Worm (Caenorhabditis elegans) whole organism, mixed stage, embryonic: Measurements from ENCODE around the gene nspa-9.

Experiments used
- M03D4.4 ChIP-seq: sonication (generic microtip); optimal IDR thresholded peaks from 2 replicates; lab custom pipeline; 2017; ENCODE audit warnings: mild to moderate bottlenecking, missing genetic modification characterization, missing compliant biosample characterization
- bed-3 ChIP-seq: fragments of 200-800 bp; sonication (Bioruptor generic); optimal IDR thresholded peaks from 3 replicates; lab custom pipeline; 2018; ENCODE audit warnings: mild to moderate bottlenecking, missing genetic modification characterization, moderate library complexity, missing compliant biosample characterization
- ceh-39 ChIP-seq: fragments of 150-350 bp; optimal IDR thresholded peaks from 2 replicates; lab custom pipeline; 2014; ENCODE audit warnings: missing biosample characterization, missing genetic modification characterization
- ceh-43 ChIP-seq: fragments of 200-800 bp; sonication (Bioruptor generic); optimal IDR thresholded peaks from 2 replicates; lab custom pipeline; 2018; ENCODE audit warnings: mild to moderate bottlenecking, missing genetic modification characterization, moderate library complexity, missing compliant biosample characterization
- ceh-83 ChIP-seq: fragments of 200-800 bp; sonication (Bioruptor generic); optimal IDR thresholded peaks from 2 replicates; lab custom pipeline; 2018; ENCODE audit warnings: mild to moderate bottlenecking, missing genetic modification characterization, missing compliant biosample characterization
- ces-1 ChIP-seq: fragments of 150-350 bp; optimal IDR thresholded peaks from 2 replicates; lab custom pipeline; 2014; ENCODE audit warnings: missing biosample characterization, missing genetic modification reagents, missing genetic modification characterization
- cnd-1 ChIP-seq: fragments of 200-800 bp; sonication (Bioruptor generic); optimal IDR thresholded peaks from 2 replicates; lab custom pipeline; 2018; ENCODE audit warnings: mild to moderate bottlenecking, missing genetic modification characterization, missing compliant biosample characterization
- drap-1 ChIP-seq: fragments of 200-800 bp; sonication (Bioruptor generic); optimal IDR thresholded peaks from 3 replicates; lab custom pipeline; 2018; ENCODE audit warnings: mild to moderate bottlenecking, missing genetic modification characterization, missing compliant biosample characterization
- elt-1 ChIP-seq: sonication (generic microtip); optimal IDR thresholded peaks from 2 replicates; lab custom pipeline; 2017; ENCODE audit warnings: missing genetic modification characterization, mild to moderate bottlenecking, missing compliant biosample characterization, antibody characterized with exemption, moderate library complexity, borderline replicate concordance; ENCODE audit not compliant: insufficient read depth
- elt-3 ChIP-seq: fragments of 150-350 bp; optimal IDR thresholded peaks from 2 replicates; lab custom pipeline; 2014; ENCODE audit warnings: missing biosample characterization, missing genetic modification characterization
- flh-1 ChIP-seq: fragments of 200-800 bp; sonication (Bioruptor generic); optimal IDR thresholded peaks from 2 replicates; lab custom pipeline; 2018; ENCODE audit warnings: mild to moderate bottlenecking, missing genetic modification characterization, moderate library complexity, missing compliant biosample characterization
- ham-2 ChIP-seq: fragments of 200-800 bp; sonication (Bioruptor generic); optimal IDR thresholded peaks from 2 replicates; lab custom pipeline; 2018; ENCODE audit warnings: mild to moderate bottlenecking, missing genetic modification characterization, missing compliant biosample characterization
- hlh-1 ChIP-seq: fragments of 150-350 bp; optimal IDR thresholded peaks from 2 replicates; lab custom pipeline; 2014; ENCODE audit warnings: missing biosample characterization, missing genetic modification reagents, missing genetic modification characterization
- lin-13 ChIP-seq: fragments of 150-350 bp; optimal IDR thresholded peaks from 2 replicates; lab custom pipeline; 2014; ENCODE audit warnings: missing biosample characterization, missing genetic modification characterization
- lsy-2 ChIP-seq: fragments of 150-350 bp; optimal IDR thresholded peaks from 2 replicates; lab custom pipeline; 2014; ENCODE audit warnings: missing biosample characterization, missing genetic modification characterization
- mab-5 ChIP-seq: fragments of 150-350 bp; optimal IDR thresholded peaks from 2 replicates; lab custom pipeline; 2014; ENCODE audit warnings: missing biosample characterization, missing genetic modification characterization
- mep-1 ChIP-seq: fragments of 150-350 bp; optimal IDR thresholded peaks from 2 replicates; lab custom pipeline; 2017; ENCODE audit warnings: missing biosample characterization, missing genetic modification reagents, missing genetic modification characterization, inconsistent platforms
- mls-2 ChIP-seq: sonication (generic microtip); optimal IDR thresholded peaks from 2 replicates; lab custom pipeline; 2016; ENCODE audit warnings: mild to moderate bottlenecking, missing genetic modification characterization, moderate library complexity, missing compliant biosample characterization
- nhr-12 ChIP-seq: fragments of 150-350 bp; optimal IDR thresholded peaks from 2 replicates; lab custom pipeline; 2014; ENCODE audit warnings: missing biosample characterization, missing genetic modification characterization
- nhr-2 ChIP-seq: fragments of 150-350 bp; optimal IDR thresholded peaks from 2 replicates; lab custom pipeline; 2014; ENCODE audit warnings: missing biosample characterization, missing genetic modification characterization
- nhr-237 ChIP-seq: fragments of 150-350 bp; optimal IDR thresholded peaks from 2 replicates; lab custom pipeline; 2014; ENCODE audit warnings: missing biosample characterization, missing genetic modification characterization
- nhr-28 ChIP-seq: fragments of 150-350 bp; optimal IDR thresholded peaks from 2 replicates; lab custom pipeline; 2014; ENCODE audit warnings: missing biosample characterization, missing genetic modification characterization
- pha-4 ChIP-seq: fragments of 150-350 bp; optimal IDR thresholded peaks from 2 replicates; lab custom pipeline; 2018; ENCODE audit warnings: missing biosample characterization, missing genetic modification reagents, missing genetic modification characterization
- sem-2 ChIP-seq: fragments of 200-800 bp; sonication (Bioruptor generic); optimal IDR thresholded peaks from 2 replicates; lab custom pipeline; 2018; ENCODE audit warnings: mild to moderate bottlenecking, missing genetic modification characterization, missing compliant biosample characterization
- snpc-4 ChIP-seq: fragments of 150-350 bp; optimal IDR thresholded peaks from 2 replicates; lab custom pipeline; 2014; ENCODE audit warnings: missing biosample characterization, missing genetic modification characterization
- sptf-1 ChIP-seq: sonication (generic microtip); optimal IDR thresholded peaks from 2 replicates; lab custom pipeline; 2017; ENCODE audit warnings: mild to moderate bottlenecking, missing genetic modification characterization, moderate library complexity, missing compliant biosample characterization
- tbx-8 ChIP-seq: fragments of 200-800 bp; sonication (Bioruptor generic); optimal IDR thresholded peaks from 2 replicates; lab custom pipeline; 2018; ENCODE audit warnings: mild to moderate bottlenecking, missing genetic modification characterization, moderate library complexity, missing compliant biosample characterization
- unc-120 ChIP-seq: sonication (generic microtip); optimal IDR thresholded peaks from 2 replicates; lab custom pipeline; 2017; ENCODE audit warnings: missing genetic modification characterization, missing compliant biosample characterization; ENCODE audit not compliant: poor library complexity, severe bottlenecking
- unc-39 ChIP-seq: fragments of 150-350 bp; optimal IDR thresholded peaks from 2 replicates; lab custom pipeline; 2014; ENCODE audit warnings: missing biosample characterization, missing genetic modification characterization
- unc-62 ChIP-seq: fragments of 150-350 bp; optimal IDR thresholded peaks from 2 replicates; lab custom pipeline; 2014; ENCODE audit warnings: missing biosample characterization, missing genetic modification reagents, missing genetic modification characterization
- zip-8 ChIP-seq: fragments of 150-350 bp; optimal IDR thresholded peaks from 2 replicates; lab custom pipeline; 2014; ENCODE audit warnings: missing biosample characterization, missing genetic modification characterization
- ztf-11 ChIP-seq: fragments of 150-350 bp; optimal IDR thresholded peaks from 2 replicates; lab custom pipeline; 2014; ENCODE audit warnings: missing biosample characterization, missing genetic modification characterization

Gene nspa-9

DNA sequence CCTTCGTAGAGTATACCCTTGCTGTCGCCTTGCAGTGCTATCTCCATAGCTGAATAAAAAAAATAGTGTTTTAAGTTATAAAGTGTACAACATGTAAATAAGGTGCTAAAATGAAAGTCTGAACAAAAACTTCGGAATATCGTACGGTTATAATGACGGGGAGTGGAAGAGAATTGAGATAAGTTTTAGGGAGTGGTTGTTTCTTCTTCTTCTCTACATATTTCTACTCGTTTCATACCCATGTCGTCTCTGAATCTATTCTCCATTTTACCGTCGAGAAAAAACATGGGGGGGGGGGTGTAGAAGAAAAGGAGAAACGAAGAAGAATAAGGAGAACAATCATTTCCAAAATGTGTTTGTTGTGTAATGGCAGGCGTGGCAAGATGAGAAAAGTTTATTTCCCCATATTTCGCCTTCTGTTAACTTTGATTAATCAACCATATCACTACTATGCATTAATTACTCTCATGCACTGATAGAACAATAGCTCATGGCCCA is 22.3 kb upstream of the nspa-9 start, which contains the start of gene C44C10.9:
Gene C44C10.9, minus strand, starts transcription at position 51 of the 498 bp plus-strand sequence.
- no peak for TF ChIP-seq ceh-39 (tag; lab: Kevin White, UChicago)
- no peak for TF ChIP-seq unc-120 (tag; lab: Kevin White, UChicago)
- TF ChIP-seq elt-3, result no peak
- no peak for TF ChIP-seq nhr-12
- no peak for TF ChIP-seq ceh-83 (GFP tag; lab: Kevin White, UChicago)
- no peak for TF ChIP-seq sem-2 (GFP tag; lab: Kevin White, UChicago)
- TF ChIP-seq unc-39 (tag; lab: Kevin White, UChicago), result no peak
- no peak for TF ChIP-seq elt-1 (tag; lab: Kevin White, UChicago)

DNA sequence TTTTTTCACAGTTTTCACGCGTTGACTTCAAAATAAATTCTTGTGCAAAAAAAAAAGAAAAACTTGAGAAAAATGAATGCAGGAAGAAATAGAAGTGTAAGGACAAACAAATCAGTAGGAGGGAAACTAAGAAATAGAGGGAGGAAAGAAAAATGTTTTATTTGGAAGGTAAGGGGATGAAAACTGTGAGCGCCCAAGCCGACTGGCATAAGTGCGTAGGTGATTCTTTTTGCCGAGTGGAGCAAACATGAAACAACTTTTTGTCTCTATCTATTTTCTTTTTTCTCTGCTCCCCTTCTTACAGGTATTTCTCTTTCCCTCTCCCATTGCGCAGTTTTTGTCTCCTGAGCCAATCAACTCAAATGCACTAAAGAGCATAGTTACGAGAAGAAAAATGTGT is 20.1 kb upstream of the nspa-9 start:
- TF ChIP-seq nhr-2 (no peak), cnd-1 (tag; lab: Kevin White, UChicago) (no peak), lsy-2 (no peak), tbx-8 (GFP tag; lab: Kevin White, UChicago) (no peak), drap-1 (GFP tag; lab: Kevin White, UChicago) (no peak), nhr-28 (tag; lab: Kevin White, UChicago) (no peak), unc-62 (GFP tag; lab: Kevin White, UChicago) (no peak), nhr-237 (tag; lab: Kevin White, UChicago) (peak; percentile 17), bed-3 (GFP tag; lab: Kevin White, UChicago) (no peak)
- TF ChIP-seq, all 35 proteins: peak for 1

DNA sequence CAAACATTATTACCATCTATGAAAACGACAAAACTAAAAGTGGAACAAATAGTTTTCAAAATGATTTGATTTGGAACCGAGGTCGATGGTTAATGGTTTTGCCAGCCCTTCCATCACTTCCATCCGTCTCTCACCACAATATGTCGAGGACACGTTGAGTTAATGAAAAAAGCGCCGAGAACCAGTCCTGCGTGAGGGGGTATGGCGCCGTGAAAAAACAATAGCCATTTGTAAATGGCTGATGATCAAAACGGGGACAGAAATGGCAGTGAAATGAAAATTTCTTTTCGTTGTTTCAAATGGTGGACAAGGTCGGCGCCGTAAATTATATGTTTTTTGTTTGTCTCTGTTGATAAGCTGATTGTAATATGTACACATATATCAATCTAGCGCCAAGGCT is 18.8 kb upstream of the nspa-9 start:
- TF ChIP-seq hlh-1 (tag; lab: Kevin White, UChicago), result no peak
- no peak for TF ChIP-seq snpc-4
- no peak for TF ChIP-seq M03D4.4 (tag; lab: Kevin White, UChicago)
- no peak for TF ChIP-seq lsy-2
- no peak for TF ChIP-seq nhr-2
- no peak for TF ChIP-seq unc-39 (tag; lab: Kevin White, UChicago)
- no peak for TF ChIP-seq ztf-11
- no peak for TF ChIP-seq ceh-43 (GFP tag; lab: Kevin White, UChicago)
- TF ChIP-seq mep-1 (tag; lab: Kevin White, UChicago), result no peak
- TF ChIP-seq pha-4, result no peak
- TF ChIP-seq ceh-83 (GFP tag; lab: Kevin White, UChicago), result no peak
- no peak for TF ChIP-seq sem-2 (GFP tag; lab: Kevin White, UChicago)
- no peak for TF ChIP-seq mls-2 (tag; lab: Kevin White, UChicago)
- no peak for TF ChIP-seq ham-2 (GFP tag; lab: Kevin White, UChicago)
- no peak for TF ChIP-seq lin-13
- no peak for TF ChIP-seq cnd-1 (tag; lab: Kevin White, UChicago)
- no peak for TF ChIP-seq tbx-8 (GFP tag; lab: Kevin White, UChicago)

DNA sequence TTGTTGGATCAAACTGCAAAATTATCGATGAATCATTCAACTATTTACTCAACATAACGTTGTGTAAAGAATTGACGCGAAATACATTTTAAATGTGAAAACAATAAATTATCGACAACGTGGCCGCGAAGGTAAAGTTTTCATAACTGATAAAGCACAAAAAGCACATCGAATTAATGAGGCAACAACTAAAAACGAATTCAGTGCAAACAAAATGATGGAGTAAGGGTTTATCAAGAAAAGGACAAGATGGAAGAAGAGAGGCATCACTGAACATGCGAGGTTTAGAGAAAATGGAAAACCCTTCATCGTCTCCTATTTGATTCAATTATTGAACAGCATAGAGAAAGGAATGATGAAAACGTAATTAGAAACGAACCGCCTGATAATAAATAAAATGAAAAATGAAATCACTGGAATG is 15.1 kb upstream of the nspa-9 start, which contains the start of gene D1053.4:
Gene D1053.4, minus strand, starts transcription at position 20 of the 421 bp plus-strand sequence.
- TF ChIP-seq mls-2 (tag; lab: Kevin White, UChicago) (no peak), ces-1 (GFP tag; lab: Kevin White, UChicago) (peak; percentile 96), pha-4 (no peak)

DNA sequence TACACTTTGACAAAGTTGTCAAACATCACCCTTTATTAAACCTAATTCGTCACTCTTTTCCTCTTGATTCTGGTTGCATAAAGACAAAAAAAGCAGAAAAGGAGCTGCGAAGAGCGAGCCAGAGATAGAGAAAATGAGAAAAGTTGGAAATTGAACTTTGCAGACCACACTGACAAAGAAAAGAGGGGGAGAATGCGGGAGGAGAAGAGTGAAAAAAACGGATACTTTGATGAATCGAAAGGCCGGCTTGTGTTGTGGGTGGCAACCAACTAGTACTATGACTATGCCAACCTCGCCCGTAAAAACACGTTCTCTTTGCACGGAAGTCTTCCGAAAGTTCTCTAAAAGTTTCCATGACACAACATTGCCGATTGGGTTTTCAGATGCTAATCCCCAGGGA is 13.2 kb upstream of the nspa-9 start:
- no peak for TF ChIP-seq mab-5 (tag; lab: Kevin White, UChicago)
- TF ChIP-seq sem-2 (GFP tag; lab: Kevin White, UChicago), result no peak
- no peak for TF ChIP-seq nhr-237 (tag; lab: Kevin White, UChicago)
- TF ChIP-seq flh-1 (GFP tag; lab: Kevin White, UChicago), result no peak

DNA sequence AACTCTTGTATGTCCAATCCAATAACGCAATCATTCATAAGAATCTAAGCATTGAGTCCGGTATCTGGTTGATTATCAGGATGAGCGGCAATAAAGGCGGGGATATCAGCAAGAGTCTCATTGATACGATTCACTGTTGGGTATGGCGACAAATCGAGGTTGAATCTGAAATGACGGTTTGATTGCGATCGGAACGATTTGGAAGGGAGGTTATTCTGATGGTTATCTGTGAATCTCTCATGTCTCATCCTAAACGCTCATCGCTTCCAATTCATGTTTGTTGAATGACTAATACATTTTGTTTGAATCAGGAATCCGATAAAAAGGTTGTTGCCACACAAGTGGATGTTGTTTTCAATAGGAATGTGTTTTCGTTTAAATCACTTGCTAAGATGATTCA is 12.4 kb upstream of the nspa-9 start:
- TF ChIP-seq zip-8 (tag; lab: Kevin White, UChicago) (no peak), sem-2 (GFP tag; lab: Kevin White, UChicago) (no peak), ham-2 (GFP tag; lab: Kevin White, UChicago) (peak; percentile 49), drap-1 (GFP tag; lab: Kevin White, UChicago) (no peak), snpc-4 (no peak), M03D4.4 (tag; lab: Kevin White, UChicago) (no peak), tbx-8 (GFP tag; lab: Kevin White, UChicago) (no peak), elt-1 (tag; lab: Kevin White, UChicago) (peak; percentile 97), lin-13 (no peak), mep-1 (tag; lab: Kevin White, UChicago) (no peak), unc-39 (tag; lab: Kevin White, UChicago) (no peak), nhr-12 (no peak), ces-1 (GFP tag; lab: Kevin White, UChicago) (no peak), sptf-1 (tag; lab: Kevin White, UChicago) (no peak), ztf-11 (no peak)
